Fruit fly (Drosophila melanogaster) ovary, adult (tissue): ENCODE results near the gene Ptp10D.
A peak's percentile ranks its signal among the peaks of the same experiment; 100 is the strongest.

Experiments
- CG17801 ChIP-seq: fragments of 200-800 bp; optimal IDR thresholded peaks from 2 replicates; lab custom pipeline; 2019; ENCODE audit warnings: missing biosample characterization, mild to moderate bottlenecking, missing genetic modification characterization, moderate library complexity; ENCODE audit not compliant: partially characterized antibody

Ptp10D gene

DNA sequence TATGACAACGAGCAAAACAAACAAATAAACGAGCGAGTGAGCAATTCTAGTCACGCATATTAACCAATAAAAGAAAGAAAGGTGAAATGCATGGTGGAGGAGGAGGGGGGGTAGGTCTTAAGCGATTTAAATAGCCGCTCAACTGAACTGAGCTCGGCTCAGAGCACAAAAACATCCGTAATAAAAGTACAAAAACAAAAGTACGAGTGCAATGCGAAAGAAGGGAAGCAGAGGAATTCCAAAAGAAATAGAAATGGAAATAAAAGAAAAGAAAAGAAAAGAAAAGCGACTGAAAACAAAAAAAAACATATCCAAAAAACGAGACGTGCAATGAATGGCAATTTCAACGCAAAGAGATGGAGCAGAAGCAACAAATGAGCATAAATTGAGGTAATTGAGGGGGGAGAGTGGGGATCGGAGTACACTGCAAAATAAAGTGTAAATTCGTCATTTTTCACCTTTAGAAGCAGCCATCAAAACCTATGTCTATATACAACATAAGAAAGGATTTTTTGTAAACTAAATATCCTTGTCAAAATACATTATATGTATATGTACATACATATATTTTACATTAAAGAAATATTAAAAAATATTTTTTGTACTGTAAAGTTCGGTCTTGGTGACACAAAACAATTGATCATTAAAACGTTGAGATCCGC, 36.5 kb downstream of the Ptp10D start:
- peak; percentile 93 for TF ChIP-seq CG17801 (GFP tag; lab: Kevin White, UChicago)

DNA sequence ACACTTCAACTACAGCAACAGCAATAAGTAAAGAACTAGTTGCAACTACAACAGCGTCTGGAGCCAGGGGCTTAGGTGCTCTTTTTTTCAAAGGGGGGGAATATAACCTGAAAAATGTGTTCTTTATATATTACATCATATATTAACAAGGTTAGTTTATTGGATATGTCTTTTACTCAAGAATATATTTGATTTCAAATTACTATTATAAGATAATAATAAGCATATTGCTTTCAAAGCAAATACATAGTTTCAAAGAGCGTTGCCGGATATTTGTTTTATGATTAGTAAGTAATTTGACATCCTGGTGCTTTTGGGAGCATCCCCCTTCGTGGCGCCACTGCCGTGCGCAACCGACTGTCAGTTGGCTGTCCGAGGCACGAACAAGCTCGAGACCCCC, 37.3 kb downstream of the Ptp10D start:
- TF ChIP-seq CG17801 (GFP tag; lab: Kevin White, UChicago): peak; percentile 91

- TF ChIP-seq CG17801 (GFP tag; lab: Kevin White, UChicago): no peak
Measured at dm6 chrX:11659634-11660033, 37.8 kb downstream of the Ptp10D start.

- TF ChIP-seq CG17801 (GFP tag; lab: Kevin White, UChicago): no peak
Measured at dm6 chrX:11660476-11660875, 38.7 kb downstream of the Ptp10D start.

dm6 chrX:11664058-11664457, 42.2 kb downstream of the Ptp10D start:
- no peak for TF ChIP-seq CG17801 (GFP tag; lab: Kevin White, UChicago)

- peak; percentile 74 for TF ChIP-seq CG17801 (GFP tag; lab: Kevin White, UChicago)
Measured at dm6 chrX:11678539-11679040, 56.8 kb downstream of the Ptp10D start, which contains the start of the genes Vlet and bif. Vlet (minus strand) TSS chrX:11678589. bif (plus strand) TSS chrX:11678970.

DNA sequence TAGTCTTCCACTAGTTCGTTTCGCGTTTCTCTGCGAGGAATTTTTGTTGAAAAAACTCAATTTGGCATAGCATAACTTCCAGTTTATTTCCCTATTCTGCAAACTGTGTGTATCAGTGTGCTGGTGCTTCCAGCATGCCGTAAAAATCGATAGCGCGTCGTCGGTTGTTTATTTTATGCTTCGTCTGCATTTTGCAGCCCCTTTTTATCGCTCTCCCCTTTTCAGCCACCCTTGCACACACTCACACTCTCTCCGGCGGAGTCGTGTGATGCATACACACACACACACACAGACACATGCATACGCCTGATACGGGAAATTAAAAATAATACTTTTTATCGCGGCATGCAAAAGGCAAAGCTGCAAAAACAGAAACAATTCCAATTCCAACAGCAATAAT, 57.6 kb downstream of the Ptp10D start:
- peak; percentile 1 for TF ChIP-seq CG17801 (GFP tag; lab: Kevin White, UChicago)

DNA sequence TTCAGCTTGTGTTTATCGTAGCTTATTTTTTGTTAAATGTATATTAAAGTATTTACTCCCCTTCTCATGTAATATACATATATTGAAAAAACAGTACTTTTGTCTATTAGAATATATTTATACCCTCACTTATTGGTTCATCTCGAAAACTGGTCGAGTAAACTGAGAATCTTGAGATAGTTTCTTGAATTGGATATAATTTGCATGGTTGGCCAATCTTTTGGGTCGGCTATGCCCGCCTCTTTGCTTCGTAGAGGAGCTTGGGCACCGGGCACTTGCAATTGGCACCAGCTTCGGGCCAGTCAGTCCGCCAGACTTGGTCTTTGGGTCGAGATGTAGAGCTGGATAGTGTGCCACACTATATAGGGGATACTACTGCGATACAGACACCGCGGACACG, 58.6 kb downstream of the Ptp10D start:
- peak; percentile 74 for TF ChIP-seq CG17801 (GFP tag; lab: Kevin White, UChicago)

dm6 chrX:11681558-11682551, 60.0 kb downstream of the Ptp10D start:
- peak; percentile 69 for TF ChIP-seq CG17801 (GFP tag; lab: Kevin White, UChicago)

- peak; percentile 47 for TF ChIP-seq CG17801 (GFP tag; lab: Kevin White, UChicago)
Measured at dm6 chrX:11683480-11683879, 61.7 kb downstream of the Ptp10D start.

DNA sequence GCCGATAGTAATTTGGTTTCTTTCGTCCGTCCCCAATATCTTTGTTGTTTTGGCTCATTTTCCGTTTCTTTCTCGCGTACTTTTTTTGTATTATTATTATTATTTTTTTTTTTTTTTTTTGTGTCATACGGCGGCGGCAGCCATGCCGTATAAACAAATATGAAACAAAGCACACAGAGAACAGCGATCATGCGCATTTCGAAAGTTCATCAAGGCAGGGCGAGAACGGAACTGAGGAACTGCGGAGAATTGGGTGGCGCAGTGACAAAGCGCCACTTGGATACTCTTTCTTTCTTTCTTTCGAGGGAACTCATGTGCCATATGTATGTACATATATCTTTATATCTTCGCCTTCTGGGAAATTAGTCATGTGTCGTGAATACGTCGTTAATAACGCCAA, 62.6 kb downstream of the Ptp10D start:
- peak; percentile 28 for TF ChIP-seq CG17801 (GFP tag; lab: Kevin White, UChicago)

dm6 chrX:11685918-11686640, 64.3 kb downstream of the Ptp10D start:
- peak; percentile 18 for TF ChIP-seq CG17801 (GFP tag; lab: Kevin White, UChicago)

- no peak for TF ChIP-seq CG17801 (GFP tag; lab: Kevin White, UChicago)
Measured at dm6 chrX:11686675-11687074, 64.9 kb downstream of the Ptp10D start.

dm6 chrX:11687666-11688492, 66.1 kb downstream of the Ptp10D start:
- TF ChIP-seq CG17801 (GFP tag; lab: Kevin White, UChicago): no peak
